Worm (Caenorhabditis elegans): ENCODE measurements around the gene col-173.

The col-173 gene

ce11 chrX:6845934-6846333 lies 31.4 kb downstream of the col-173 start, which contains the start of gene C53B7.2:
Gene C53B7.2, plus strand, starts transcription at chrX:6846234.
- no peak for TF ChIP-seq ZK185.1 (tag; optimal IDR thresholded peaks at IDR 0.05; ENCODE audit: poor library complexity, severe bottlenecking)
- no peak for TF ChIP-seq lin-26 (GFP tag; IDR thresholded peaks at IDR 0.05)
- TF ChIP-seq lir-1 (GFP tag; conservative IDR thresholded peaks at IDR 0.05), result no peak
- TF ChIP-seq madf-3 (GFP tag; IDR thresholded peaks at IDR 0.05), result no peak
- TF ChIP-seq madf-10 (tag; optimal IDR thresholded peaks at IDR 0.05), result no peak
- TF ChIP-seq fkh-3 (tag; optimal IDR thresholded peaks at IDR 0.05), result no peak
- no peak for TF ChIP-seq repo-1 (tag; optimal IDR thresholded peaks at IDR 0.05)
- no peak for TF ChIP-seq T26A5.8 (tag; optimal IDR thresholded peaks at IDR 0.05)
- TF ChIP-seq hsf-1 (GFP tag; IDR thresholded peaks at IDR 0.05), result no peak
- no peak for TF ChIP-seq pha-4 (tag; optimal IDR thresholded peaks at IDR 0.05)
- TF ChIP-seq T07F8.4 (tag; optimal IDR thresholded peaks at IDR 0.05), result no peak
- no peak for TF ChIP-seq somi-1 (GFP tag; optimal IDR thresholded peaks at IDR 0.05)
- TF ChIP-seq unc-130 (GFP tag; optimal IDR thresholded peaks at IDR 0.05), result no peak
- TF ChIP-seq F55B11.4 (tag; optimal IDR thresholded peaks at IDR 0.05; ENCODE audit: borderline replicate concordance, insufficient read depth), result no peak
- TF ChIP-seq hlh-12 (tag; optimal IDR thresholded peaks at IDR 0.05), result no peak
- no peak for TF ChIP-seq dox-1 (GFP tag; IDR thresholded peaks at IDR 0.05)

DNA sequence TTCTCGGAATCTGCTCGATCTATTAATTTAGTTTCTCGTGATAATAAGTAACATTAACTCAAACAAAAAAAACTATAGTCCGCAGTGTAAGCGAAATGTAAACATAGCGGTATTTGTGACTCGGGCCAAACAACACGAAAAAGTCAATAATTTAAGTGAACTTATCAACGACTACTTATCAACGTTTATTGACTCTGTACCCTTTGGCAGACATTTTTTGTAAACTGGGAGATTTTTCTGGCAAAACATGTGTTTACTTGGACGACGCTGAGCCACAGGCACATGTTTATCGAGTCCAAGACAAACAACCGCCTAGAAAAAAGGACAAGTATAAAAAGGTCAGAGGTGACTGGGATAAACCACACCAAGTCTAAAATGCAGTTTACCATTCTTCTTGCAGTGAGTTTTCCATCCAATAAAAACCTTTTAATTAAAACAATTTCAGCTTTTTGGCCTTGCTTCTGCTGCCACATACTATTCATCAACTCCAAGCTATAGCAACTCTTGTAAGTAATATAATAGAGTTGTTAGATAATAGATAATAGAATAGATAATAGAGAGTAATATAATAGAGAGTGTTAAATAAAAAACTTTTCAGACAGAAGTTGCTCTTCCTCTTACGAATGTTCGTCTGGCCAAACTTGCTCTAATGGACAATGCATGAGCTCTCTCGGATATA lies 32.8 kb downstream of the col-173 start, which contains the start of gene C53B7.3:
C53B7.3 (plus strand) TSS at position 362 of the 679 bp plus-strand sequence.
- TF ChIP-seq bed-1 (GFP tag; IDR thresholded peaks at IDR 0.05), result no peak

ce11 chrX:6840670-6841308 lies 36.5 kb downstream of the col-173 start, which contains the start of the genes glr-6 and asg-2:
Gene glr-6, minus strand, starts transcription at chrX:6840720.
Gene asg-2, plus strand, starts transcription at chrX:6841258.
- TF ChIP-seq F33H1.4 (GFP tag; IDR thresholded peaks at IDR 0.05) (peak; percentile 79), cebp-1 (GFP tag; IDR thresholded peaks at IDR 0.05) (no peak), cebp-1 (tag; optimal IDR thresholded peaks at IDR 0.05) (peak; percentile 64), F57A8.1 (GFP tag; optimal IDR thresholded peaks at IDR 0.05) (no peak), dox-1 (GFP tag; IDR thresholded peaks at IDR 0.05) (no peak; the same call in 1 of the 2 replicates), bed-2 (GFP tag; IDR thresholded peaks at IDR 0.05) (no peak), pha-4 (tag; optimal IDR thresholded peaks at IDR 0.05) (peak; percentile 7), attf-5 (GFP tag; optimal IDR thresholded peaks at IDR 0.05) (peak; percentile 75), madf-10 (tag; optimal IDR thresholded peaks at IDR 0.05) (peak; percentile 40), ceh-100 (GFP tag; IDR thresholded peaks at IDR 0.05) (no peak), ceh-91 (GFP tag; IDR thresholded peaks at IDR 0.05) (no peak), tbp1 (GFP tag; optimal IDR thresholded peaks at IDR 0.05) (no peak), rpc-1 (optimal IDR thresholded peaks at IDR 0.05) (no peak), rpc-1 (tag; optimal IDR thresholded peaks at IDR 0.05) (no peak), hmg-1.2 (GFP tag; IDR thresholded peaks at IDR 0.05) (0 out of 2 replicates have a peak, but pooled peaks have one; percentile 19), F39B2.1 (GFP tag; IDR thresholded peaks at IDR 0.05) (no peak), lin-26 (GFP tag; IDR thresholded peaks at IDR 0.05) (no peak), ztf-26 (tag; optimal IDR thresholded peaks at IDR 0.05) (no peak), snpc-1.1 (tag; optimal IDR thresholded peaks at IDR 0.05; ENCODE audit: insufficient read depth) (no peak), Y56A3A.18 (GFP tag; IDR thresholded peaks at IDR 0.05) (no peak), zim-3 (tag; optimal IDR thresholded peaks at IDR 0.05) (no peak), B0035.1 (tag; optimal IDR thresholded peaks at IDR 0.05) (no peak), T26A5.8 (tag; optimal IDR thresholded peaks at IDR 0.05) (no peak), xnd-1 (tag; optimal IDR thresholded peaks at IDR 0.05) (no peak), ceh-27 (GFP tag; optimal IDR thresholded peaks at IDR 0.05) (peak; percentile 56), egl-18 (GFP tag; IDR thresholded peaks at IDR 0.05) (no peak), K11D2.4 (GFP tag; IDR thresholded peaks at IDR 0.05) (no peak), lin-40 (tag; optimal IDR thresholded peaks at IDR 0.05) (peak; percentile 66), nhr-80 (tag; optimal IDR thresholded peaks at IDR 0.05) (peak; percentile 69), F49E8.2 (tag; optimal IDR thresholded peaks at IDR 0.05; ENCODE audit: insufficient read depth) (no peak), let-607 (tag; optimal IDR thresholded peaks at IDR 0.05) (no peak), F52B5.7 (tag; optimal IDR thresholded peaks at IDR 0.05) (no peak)
